Worm (Caenorhabditis elegans) whole organism, early embryonic: ENCODE results near the gene F26F12.5.

Experiments
- F13C5.2 ChIP-seq: sonication (generic microtip); optimal IDR thresholded peaks from 2 replicates; lab custom pipeline; 2017; ENCODE audit warnings: mild to moderate bottlenecking, missing genetic modification characterization, inconsistent platforms, missing compliant biosample characterization
- ama-1 ChIP-seq: fragments of 150-350 bp; optimal IDR thresholded peaks from 2 replicates; lab custom pipeline; 2014
- ets-7 ChIP-seq: sonication (generic microtip); optimal IDR thresholded peaks from 2 replicates; lab custom pipeline; 2016; ENCODE audit warnings: missing genotype, missing genetic modification characterization, missing compliant biosample characterization
- flt-1 ChIP-seq: fragments of 200-800 bp; sonication (Bioruptor generic); IDR thresholded peaks from 2 replicates; pipeline ENCODE4 v1.3.6; 2022; ENCODE audit warnings: missing genetic modification characterization, missing compliant biosample characterization
- hmbx-1 ChIP-seq: sonication (generic microtip); optimal IDR thresholded peaks from 2 replicates; lab custom pipeline; 2016; ENCODE audit warnings: mild to moderate bottlenecking, missing genetic modification characterization, missing compliant biosample characterization
- sea-1 ChIP-seq: fragments of 200-800 bp; sonication (Bioruptor generic); conservative IDR thresholded peaks from 2 replicates; pipeline ENCODE4 v1.3.6; 2022; ENCODE audit warnings: missing genetic modification characterization, missing compliant biosample characterization
- tra-4 ChIP-seq: sonication (generic microtip); optimal IDR thresholded peaks from 2 replicates; lab custom pipeline; 2017; ENCODE audit warnings: missing genetic modification characterization, missing compliant biosample characterization

ce11 chrV:5882429-5882828 is 17.4 kb upstream of the F26F12.5 start:
- TF ChIP-seq hmbx-1 (tag; lab: Kevin White, UChicago) (no peak), ama-1 (lab: Kevin White, UChicago) (no peak), tra-4 (no peak), F13C5.2 (tag; lab: Kevin White, UChicago) (no peak), sea-1 (GFP tag; lab: Robert Waterston, UW) (no peak), flt-1 (no peak), ets-7 (no peak)
